Fruit fly (Drosophila melanogaster): Measurements from ENCODE around the gene Acsx1R.

Gene Acsx1R

dm6 chr3R:19790805-19791572, 13.9 kb upstream of the Acsx1R start (continued):
- TF ChIP-seq CG6813 (GFP tag; optimal IDR thresholded peaks at IDR 0.05) (no peak), Dbx (GFP tag; IDR thresholded peaks at IDR 0.05) (0 out of 3 replicates have a peak, but pooled peaks have one; percentile 8), CG4404 (GFP tag; IDR thresholded peaks at IDR 0.05) (no peak), chinmo (GFP tag; IDR thresholded peaks at IDR 0.05; ENCODE audit: partially characterized antibody) (0 out of 4 replicates have a peak, but pooled peaks have one; percentile 64), CG31441 (GFP tag; IDR thresholded peaks at IDR 0.05) (no peak), Bgb (GFP tag; IDR thresholded peaks at IDR 0.05; ENCODE audit: partially characterized antibody) (peak; percentile 89), Pdp1 (GFP tag; optimal IDR thresholded peaks at IDR 0.05) (peak in 1 of 2 experiments; percentile 94), vvl (GFP tag; IDR thresholded peaks at IDR 0.05) (peak; percentile 53; the same call in 1 of the 2 replicates), CG16813 (GFP tag; IDR thresholded peaks at IDR 0.05; ENCODE audit: partially characterized antibody) (peak; percentile 90), zf30C (GFP tag; optimal IDR thresholded peaks at IDR 0.05) (no peak), CG18599 (GFP tag; optimal IDR thresholded peaks at IDR 0.05) (no peak), CG10565 (GFP tag; optimal IDR thresholded peaks at IDR 0.05) (no peak), Doc3 (GFP tag; IDR thresholded peaks at IDR 0.05; ENCODE audit: partially characterized antibody) (peak; percentile 38; the same call in 1 of the 3 replicates), vnd (GFP tag; IDR thresholded peaks at IDR 0.05; ENCODE audit: partially characterized antibody) (peak; percentile 78; the same call in 2 of the 3 replicates), Med (GFP tag) (peak; percentile 47), Fer1 (GFP tag; optimal IDR thresholded peaks at IDR 0.05) (no peak), Stat92E (GFP tag; optimal IDR thresholded peaks at IDR 0.05) (peak in 1 of 3 experiments; percentile 7), CG14860 (GFP tag; IDR thresholded peaks at IDR 0.05; ENCODE audit: partially characterized antibody) (peak; percentile 90), ttk (GFP tag; IDR thresholded peaks at IDR 0.05) (no peak), chm (GFP tag; IDR thresholded peaks at IDR 0.05) (no peak), H2.0 (GFP tag; IDR thresholded peaks at IDR 0.05) (no peak), Hand (GFP tag; optimal IDR thresholded peaks at IDR 0.05) (no peak), tna (GFP tag; IDR thresholded peaks at IDR 0.05; ENCODE audit: partially characterized antibody) (peak; percentile 93), tx (GFP tag; optimal IDR thresholded peaks at IDR 0.05) (no peak), HLH4C (GFP tag; IDR thresholded peaks at IDR 0.05; ENCODE audit: partially characterized antibody) (peak; percentile 86), hth (optimal IDR thresholded peaks at IDR 0.05) (no peak), CG32772 (GFP tag; IDR thresholded peaks at IDR 0.05) (no peak), mld (GFP tag; IDR thresholded peaks at IDR 0.05; ENCODE audit: partially characterized antibody) (peak; percentile 95), inv (GFP tag; IDR thresholded peaks at IDR 0.05; ENCODE audit: partially characterized antibody) (peak; percentile 63), CG7963 (GFP tag; IDR thresholded peaks at IDR 0.05; ENCODE audit: partially characterized antibody) (peak; percentile 94), Camta (GFP tag; optimal IDR thresholded peaks at IDR 0.05) (no peak), CG6854 (GFP tag; optimal IDR thresholded peaks at IDR 0.05) (no peak), CG12236 (GFP tag; optimal IDR thresholded peaks at IDR 0.05) (no peak), CG32532 (GFP tag; IDR thresholded peaks at IDR 0.05) (no peak; the same call in 1 of the 2 replicates), sna (GFP tag; IDR thresholded peaks at IDR 0.05; ENCODE audit: partially characterized antibody) (peak; percentile 65), maf-S (GFP tag; optimal IDR thresholded peaks at IDR 0.05) (no peak), bbx (GFP tag; IDR thresholded peaks at IDR 0.05; ENCODE audit: partially characterized antibody) (peak; percentile 92), CG18476 (GFP tag; optimal IDR thresholded peaks at IDR 0.05) (no peak), CkIIα-i1 (GFP tag; IDR thresholded peaks at IDR 0.05) (no peak), CG42726 (GFP tag; IDR thresholded peaks at IDR 0.05; ENCODE audit: partially characterized antibody) (peak; percentile 80; the same call in 1 of the 2 replicates), stc (GFP tag; IDR thresholded peaks at IDR 0.05) (0 out of 2 replicates have a peak, but pooled peaks have one; percentile 12), bsh (GFP tag; optimal IDR thresholded peaks at IDR 0.05) (no peak), hbn (GFP tag; IDR thresholded peaks at IDR 0.05; ENCODE audit: partially characterized antibody) (0 out of 2 replicates have a peak, but pooled peaks have one; percentile 29), slp2 (GFP tag; optimal IDR thresholded peaks at IDR 0.05) (no peak), lmd (GFP tag; IDR thresholded peaks at IDR 0.05) (no peak), nerfin-2 (GFP tag; IDR thresholded peaks at IDR 0.05; ENCODE audit: partially characterized antibody) (peak; percentile 94)

Measured in whole organism, embryonic.